Worm (Caenorhabditis elegans) whole organism, mixed stage, embryonic: ENCODE measurements around the gene F35E8.6.

ENCODE experiments used
- blmp-1 ChIP-seq: fragments of 150-350 bp; optimal IDR thresholded peaks from 2 replicates; lab custom pipeline; 2014; ENCODE audit warnings: missing biosample characterization, missing genetic modification characterization
- ces-1 ChIP-seq: fragments of 150-350 bp; optimal IDR thresholded peaks from 2 replicates; lab custom pipeline; 2014; ENCODE audit warnings: missing biosample characterization, missing genetic modification reagents, missing genetic modification characterization
- cnd-1 ChIP-seq: fragments of 200-800 bp; sonication (Bioruptor generic); optimal IDR thresholded peaks from 2 replicates; lab custom pipeline; 2018; ENCODE audit warnings: mild to moderate bottlenecking, missing genetic modification characterization, missing compliant biosample characterization
- elt-1 ChIP-seq: sonication (generic microtip); optimal IDR thresholded peaks from 2 replicates; lab custom pipeline; 2017; ENCODE audit warnings: missing genetic modification characterization, mild to moderate bottlenecking, missing compliant biosample characterization, antibody characterized with exemption, moderate library complexity, borderline replicate concordance; ENCODE audit not compliant: insufficient read depth
- elt-3 ChIP-seq: fragments of 150-350 bp; optimal IDR thresholded peaks from 2 replicates; lab custom pipeline; 2014; ENCODE audit warnings: missing biosample characterization, missing genetic modification characterization
- lsy-2 ChIP-seq: fragments of 150-350 bp; optimal IDR thresholded peaks from 2 replicates; lab custom pipeline; 2014; ENCODE audit warnings: missing biosample characterization, missing genetic modification characterization
- mep-1 ChIP-seq: fragments of 150-350 bp; optimal IDR thresholded peaks from 2 replicates; lab custom pipeline; 2017; ENCODE audit warnings: missing biosample characterization, missing genetic modification reagents, missing genetic modification characterization, inconsistent platforms
- nhr-2 ChIP-seq: fragments of 150-350 bp; optimal IDR thresholded peaks from 2 replicates; lab custom pipeline; 2014; ENCODE audit warnings: missing biosample characterization, missing genetic modification characterization
- nhr-237 ChIP-seq: fragments of 150-350 bp; optimal IDR thresholded peaks from 2 replicates; lab custom pipeline; 2014; ENCODE audit warnings: missing biosample characterization, missing genetic modification characterization
- nhr-28 ChIP-seq: fragments of 150-350 bp; optimal IDR thresholded peaks from 2 replicates; lab custom pipeline; 2014; ENCODE audit warnings: missing biosample characterization, missing genetic modification characterization
- pha-4 ChIP-seq: fragments of 150-350 bp; optimal IDR thresholded peaks from 2 replicates; lab custom pipeline; 2018; ENCODE audit warnings: missing biosample characterization, missing genetic modification reagents, missing genetic modification characterization
- snpc-4 ChIP-seq: fragments of 150-350 bp; optimal IDR thresholded peaks from 2 replicates; lab custom pipeline; 2014; ENCODE audit warnings: missing biosample characterization, missing genetic modification characterization
- tbx-8 ChIP-seq: fragments of 200-800 bp; sonication (Bioruptor generic); optimal IDR thresholded peaks from 2 replicates; lab custom pipeline; 2018; ENCODE audit warnings: mild to moderate bottlenecking, missing genetic modification characterization, moderate library complexity, missing compliant biosample characterization
- unc-39 ChIP-seq: fragments of 150-350 bp; optimal IDR thresholded peaks from 2 replicates; lab custom pipeline; 2014; ENCODE audit warnings: missing biosample characterization, missing genetic modification characterization

- TF ChIP-seq nhr-237, result no peak
- TF ChIP-seq ces-1, result no peak
- TF ChIP-seq mep-1 (tag; lab: Kevin White, UChicago), result no peak
- no peak for TF ChIP-seq pha-4 (tag; lab: Kevin White, UChicago)
- no peak for TF ChIP-seq cnd-1
- TF ChIP-seq lsy-2 (tag; lab: Kevin White, UChicago), result no peak
- no peak for TF ChIP-seq elt-3 (tag; lab: Kevin White, UChicago)
- no peak for TF ChIP-seq elt-1 (tag; lab: Kevin White, UChicago)
- TF ChIP-seq unc-39 (tag; lab: Kevin White, UChicago), result no peak
- no peak for TF ChIP-seq tbx-8
- TF ChIP-seq nhr-2, result no peak
- no peak for TF ChIP-seq blmp-1 (tag; lab: Kevin White, UChicago)
- no peak for TF ChIP-seq snpc-4 (tag; lab: Kevin White, UChicago)
- no peak for TF ChIP-seq nhr-28 (tag; lab: Kevin White, UChicago)
Observed at ce11 chrV:15899696-15900095, 12.3 kb upstream of the F35E8.6 start, which contains the start of gene T06C12.14.
